Worm (Caenorhabditis elegans): ENCODE data around the gene spt-4.
A peak's percentile ranks its signal among the peaks of the same experiment; 100 is the strongest.
"Not testable (repeated sequence)": the region's sequence is repeated elsewhere in the genome, so short reads cannot be mapped to it uniquely, and the experiment has no call there.

The spt-4 gene

ce11 chrIII:97018-97417, 27.5 kb upstream of the spt-4 start, which contains the start of gene C29F9.8:
C29F9.8 (minus strand) TSS chrIII:97118.
- not testable (repeated sequence) for TF ChIP-seq blmp-1 (tag; optimal IDR thresholded peaks at IDR 0.05); sem-2 (GFP tag; optimal IDR thresholded peaks at IDR 0.05); nhr-76 (tag; optimal IDR thresholded peaks at IDR 0.05)

DNA sequence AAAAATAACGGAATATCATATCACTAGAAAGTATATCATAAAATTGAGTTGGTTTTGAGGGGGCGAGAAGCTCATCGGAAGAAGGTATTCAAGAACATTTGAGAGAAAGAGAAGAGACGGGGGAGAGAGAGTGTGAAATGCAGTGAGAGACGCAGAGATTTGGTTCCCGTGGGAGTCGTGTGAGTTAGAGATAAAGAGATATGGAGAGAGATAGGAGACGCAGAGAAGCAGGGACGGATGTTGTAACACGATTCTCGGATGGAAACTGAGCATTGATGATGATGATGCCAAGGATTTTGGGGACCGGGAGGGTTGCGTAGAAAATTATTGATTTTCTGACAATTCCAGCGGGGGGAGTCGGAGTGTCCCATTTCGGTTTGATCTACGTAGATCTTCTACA, 26.6 kb upstream of the spt-4 start:
- TF ChIP-seq pha-4 (tag; optimal IDR thresholded peaks at IDR 0.05) (peak; percentile 3), nhr-28 (tag; optimal IDR thresholded peaks at IDR 0.05) (no peak), ceh-39 (tag; optimal IDR thresholded peaks at IDR 0.05) (no peak), elt-1 (tag; optimal IDR thresholded peaks at IDR 0.05; ENCODE audit: borderline replicate concordance, insufficient read depth) (no peak), nhr-237 (tag; optimal IDR thresholded peaks at IDR 0.05) (no peak), sptf-1 (tag; optimal IDR thresholded peaks at IDR 0.05) (peak; percentile 31), unc-39 (tag; optimal IDR thresholded peaks at IDR 0.05) (no peak), unc-120 (tag; optimal IDR thresholded peaks at IDR 0.05; ENCODE audit: poor library complexity, severe bottlenecking) (peak; percentile 30), snpc-4 (tag; optimal IDR thresholded peaks at IDR 0.05) (no peak), zip-8 (tag; optimal IDR thresholded peaks at IDR 0.05) (no peak), hlh-1 (tag; optimal IDR thresholded peaks at IDR 0.05) (peak; percentile 7), ztf-11 (tag; optimal IDR thresholded peaks at IDR 0.05) (no peak), elt-3 (tag; optimal IDR thresholded peaks at IDR 0.05) (no peak), ces-1 (GFP tag; optimal IDR thresholded peaks at IDR 0.05) (peak; percentile 58), lsy-2 (tag; optimal IDR thresholded peaks at IDR 0.05) (no peak), mep-1 (tag; optimal IDR thresholded peaks at IDR 0.05) (peak; percentile 17)

ce11 chrIII:94759-95330, 25.3 kb upstream of the spt-4 start, which contains the start of gene pat-4:
pat-4 (minus strand) TSS chrIII:94809.
- TF ChIP-seq unc-62 (GFP tag; optimal IDR thresholded peaks at IDR 0.05) (no peak), pha-4 (tag; optimal IDR thresholded peaks at IDR 0.05) (peak; percentile 75), ces-1 (GFP tag; optimal IDR thresholded peaks at IDR 0.05) (peak; percentile 13), cnd-1 (tag; optimal IDR thresholded peaks at IDR 0.05) (no peak), mls-2 (tag; optimal IDR thresholded peaks at IDR 0.05) (peak; percentile 36), ztf-11 (tag; optimal IDR thresholded peaks at IDR 0.05) (no peak), mep-1 (tag; optimal IDR thresholded peaks at IDR 0.05) (peak; percentile 9), sptf-1 (tag; optimal IDR thresholded peaks at IDR 0.05) (peak; percentile 45), ham-2 (GFP tag; optimal IDR thresholded peaks at IDR 0.05) (peak; percentile 57)

DNA sequence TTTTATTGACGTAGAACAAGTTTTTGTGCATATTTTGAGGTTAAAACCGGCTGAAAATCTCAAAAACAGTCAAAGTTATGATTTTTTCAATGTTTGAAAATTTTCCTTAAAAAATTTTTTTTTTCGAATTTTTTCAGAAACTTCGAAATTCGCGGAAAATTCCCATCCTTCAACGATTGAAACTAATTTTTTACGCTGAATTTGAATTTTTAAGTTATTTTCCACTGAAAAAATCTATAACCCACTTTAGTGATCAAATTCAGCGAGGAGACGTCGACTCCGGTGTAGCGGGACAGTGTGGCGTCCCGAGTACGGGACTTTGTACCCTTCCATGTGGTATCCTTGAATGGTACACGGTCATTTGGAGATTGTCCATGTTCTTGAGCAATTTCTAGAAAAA, 22.7 kb upstream of the spt-4 start:
- TF ChIP-seq ceh-43 (GFP tag; optimal IDR thresholded peaks at IDR 0.05) = no peak
- no peak for TF ChIP-seq ceh-83 (GFP tag; optimal IDR thresholded peaks at IDR 0.05)
- no peak for TF ChIP-seq nhr-2 (tag; optimal IDR thresholded peaks at IDR 0.05)
- TF ChIP-seq nhr-28 (tag; optimal IDR thresholded peaks at IDR 0.05) = no peak
- TF ChIP-seq unc-120 (tag; optimal IDR thresholded peaks at IDR 0.05; ENCODE audit: poor library complexity, severe bottlenecking) = no peak
- TF ChIP-seq nhr-12 (tag; optimal IDR thresholded peaks at IDR 0.05) = no peak
- TF ChIP-seq ces-1 (GFP tag; optimal IDR thresholded peaks at IDR 0.05) = no peak
- TF ChIP-seq mep-1 (tag; optimal IDR thresholded peaks at IDR 0.05) = no peak
- no peak for TF ChIP-seq nhr-76 (tag; optimal IDR thresholded peaks at IDR 0.05)

ce11 chrIII:89155-89554, 19.6 kb upstream of the spt-4 start:
- TF ChIP-seq ceh-83 (GFP tag; optimal IDR thresholded peaks at IDR 0.05) = peak; percentile 54
- TF ChIP-seq tbx-8 (GFP tag; optimal IDR thresholded peaks at IDR 0.05) = peak; percentile 48
- no peak for TF ChIP-seq snpc-4 (tag; optimal IDR thresholded peaks at IDR 0.05)
- no peak for TF ChIP-seq elt-1 (tag; optimal IDR thresholded peaks at IDR 0.05; ENCODE audit: borderline replicate concordance, insufficient read depth)
- no peak for TF ChIP-seq nhr-2 (tag; optimal IDR thresholded peaks at IDR 0.05)
- peak; percentile 49 for TF ChIP-seq mls-2 (tag; optimal IDR thresholded peaks at IDR 0.05)
- TF ChIP-seq nhr-28 (tag; optimal IDR thresholded peaks at IDR 0.05) = no peak
- TF ChIP-seq mab-5 (tag; optimal IDR thresholded peaks at IDR 0.05) = no peak
- no peak for TF ChIP-seq blmp-1 (tag; optimal IDR thresholded peaks at IDR 0.05)
- TF ChIP-seq pha-4 (tag; optimal IDR thresholded peaks at IDR 0.05) = no peak
- TF ChIP-seq drap-1 (GFP tag; optimal IDR thresholded peaks at IDR 0.05) = no peak
- TF ChIP-seq lin-32 (GFP tag; optimal IDR thresholded peaks at IDR 0.05) = no peak
- no peak for TF ChIP-seq unc-120 (tag; optimal IDR thresholded peaks at IDR 0.05; ENCODE audit: poor library complexity, severe bottlenecking)
- TF ChIP-seq zip-8 (tag; optimal IDR thresholded peaks at IDR 0.05) = no peak
- TF ChIP-seq lsy-2 (tag; optimal IDR thresholded peaks at IDR 0.05) = no peak
- TF ChIP-seq hlh-1 (tag; optimal IDR thresholded peaks at IDR 0.05) = no peak
- no peak for TF ChIP-seq bed-3 (GFP tag; optimal IDR thresholded peaks at IDR 0.05)
- TF ChIP-seq nhr-76 (tag; optimal IDR thresholded peaks at IDR 0.05) = no peak
- TF ChIP-seq nhr-237 (tag; optimal IDR thresholded peaks at IDR 0.05) = no peak
- peak; percentile 51 for TF ChIP-seq M03D4.4 (tag; optimal IDR thresholded peaks at IDR 0.05)
- TF ChIP-seq ces-1 (GFP tag; optimal IDR thresholded peaks at IDR 0.05) = no peak
- TF ChIP-seq ceh-39 (tag; optimal IDR thresholded peaks at IDR 0.05) = no peak
- TF ChIP-seq sptf-1 (tag; optimal IDR thresholded peaks at IDR 0.05) = peak; percentile 26
- TF ChIP-seq unc-62 (GFP tag; optimal IDR thresholded peaks at IDR 0.05) = no peak
- peak; percentile 60 for TF ChIP-seq cnd-1 (tag; optimal IDR thresholded peaks at IDR 0.05)
- TF ChIP-seq mep-1 (tag; optimal IDR thresholded peaks at IDR 0.05) = peak; percentile 4
- peak; percentile 9 for TF ChIP-seq flh-1 (GFP tag; optimal IDR thresholded peaks at IDR 0.05)
- no peak for TF ChIP-seq elt-3 (tag; optimal IDR thresholded peaks at IDR 0.05)
- TF ChIP-seq ztf-11 (tag; optimal IDR thresholded peaks at IDR 0.05) = no peak
- no peak for TF ChIP-seq sem-2 (GFP tag; optimal IDR thresholded peaks at IDR 0.05)
- TF ChIP-seq ham-2 (GFP tag; optimal IDR thresholded peaks at IDR 0.05) = no peak
- no peak for TF ChIP-seq ceh-43 (GFP tag; optimal IDR thresholded peaks at IDR 0.05)
- no peak for TF ChIP-seq lin-13 (tag; optimal IDR thresholded peaks at IDR 0.05)
- TF ChIP-seq nhr-12 (tag; optimal IDR thresholded peaks at IDR 0.05) = no peak
- no peak for TF ChIP-seq unc-39 (tag; optimal IDR thresholded peaks at IDR 0.05)
